Fruit fly (Drosophila melanogaster) whole organism, embryonic: Measurements from ENCODE around the gene CG14715.

ENCODE experiments used
- Adf1 ChIP-seq: fragments of 200-800 bp; sonication (Bioruptor generic); IDR thresholded peaks from 2 replicates; pipeline ENCODE4 v1.3.6; 2022; ENCODE audit warnings: missing biosample characterization, missing genetic modification characterization
- C15 ChIP-seq: fragments of 200-800 bp; sonication (Bioruptor generic); IDR thresholded peaks from 3 replicates; pipeline ENCODE4 v1.3.6; 2022; ENCODE audit warnings: missing biosample characterization, missing genetic modification characterization
- CG1024 ChIP-seq: fragments of 200-800 bp; sonication (Bioruptor generic); IDR thresholded peaks from 2 replicates; pipeline ENCODE4 v1.3.6; 2022; ENCODE audit warnings: missing biosample characterization, missing genetic modification characterization
- CG10267 ChIP-seq: fragments of 200-800 bp; sonication (Bioruptor generic); optimal IDR thresholded peaks from 2 replicates; lab custom pipeline; 2018; ENCODE audit warnings: missing biosample characterization, mild to moderate bottlenecking, missing genetic modification characterization, moderate library complexity
- CG11247 ChIP-seq: fragments of 200-800 bp; sonication (Bioruptor generic); IDR thresholded peaks from 2 replicates; pipeline ENCODE4 v1.3.6; 2022; ENCODE audit warnings: missing biosample characterization, missing genetic modification characterization
- CG11695 ChIP-seq: fragments of 200-800 bp; sonication (Bioruptor generic); IDR thresholded peaks from 3 replicates; pipeline ENCODE4 v1.3.6; 2022; ENCODE audit warnings: missing biosample characterization, missing genetic modification characterization
- CG12104 ChIP-seq: fragments of 200-800 bp; sonication (Bioruptor generic); optimal IDR thresholded peaks from 3 replicates; lab custom pipeline; 2016; ENCODE audit warnings: missing biosample characterization, missing genetic modification characterization
- CG12155 ChIP-seq: fragments of 200-800 bp; sonication (Bioruptor generic); optimal IDR thresholded peaks from 3 replicates; lab custom pipeline; 2016; ENCODE audit warnings: missing biosample characterization, missing genetic modification characterization
- CG12744 ChIP-seq: fragments of 200-800 bp; sonication (Bioruptor generic); optimal IDR thresholded peaks from 2 replicates; lab custom pipeline; 2016; ENCODE audit warnings: missing biosample characterization, missing genetic modification characterization
- CG12942 ChIP-seq: fragments of 200-800 bp; sonication (Bioruptor generic); optimal IDR thresholded peaks from 3 replicates; lab custom pipeline; 2016; ENCODE audit warnings: missing biosample characterization, missing genetic modification characterization
- CG1832 ChIP-seq: fragments of 200-800 bp; sonication (Bioruptor generic); optimal IDR thresholded peaks from 2 replicates; lab custom pipeline; 2017; ENCODE audit warnings: missing biosample characterization, mild to moderate bottlenecking, missing genetic modification characterization, inconsistent platforms
- CG31388 ChIP-seq: fragments of 200-800 bp; sonication (Bioruptor generic); optimal IDR thresholded peaks from 2 replicates; lab custom pipeline; 2016; ENCODE audit warnings: missing biosample characterization, missing genetic modification characterization
- CG3407 ChIP-seq: fragments of 200-800 bp; sonication (Bioruptor generic); optimal IDR thresholded peaks from 2 replicates; lab custom pipeline; 2018; ENCODE audit warnings: missing biosample characterization, mild to moderate bottlenecking, missing genetic modification characterization
- CG42726 ChIP-seq: fragments of 200-800 bp; sonication (Bioruptor generic); IDR thresholded peaks from 2 replicates; pipeline ENCODE4 v1.3.6; 2022; ENCODE audit warnings: missing biosample characterization, missing genetic modification characterization; ENCODE audit not compliant: partially characterized antibody
- CG4820 ChIP-seq: fragments of 200-800 bp; sonication (Bioruptor generic); optimal IDR thresholded peaks from 3 replicates; lab custom pipeline; 2016; ENCODE audit warnings: missing biosample characterization, missing genetic modification characterization
- CG6175 ChIP-seq: fragments of 200-800 bp; sonication (Bioruptor generic); IDR thresholded peaks from 3 replicates; pipeline ENCODE4 v1.3.6; 2022; ENCODE audit warnings: missing biosample characterization, missing genetic modification characterization
- CG6791 ChIP-seq: fragments of 200-800 bp; sonication (Bioruptor generic); IDR thresholded peaks from 3 replicates; pipeline ENCODE4 v1.3.6; 2022; ENCODE audit warnings: missing biosample characterization, missing genetic modification characterization; ENCODE audit not compliant: partially characterized antibody
- CG7745 ChIP-seq: fragments of 200-800 bp; sonication (Bioruptor generic); optimal IDR thresholded peaks from 2 replicates; lab custom pipeline; 2018; ENCODE audit warnings: missing biosample characterization, mild to moderate bottlenecking, missing genetic modification characterization, moderate library complexity
- CG7839 ChIP-seq: fragments of 200-800 bp; sonication (Bioruptor generic); optimal IDR thresholded peaks from 3 replicates; lab custom pipeline; 2018; ENCODE audit warnings: missing biosample characterization, mild to moderate bottlenecking, missing genetic modification characterization, moderate library complexity
- CG7963 ChIP-seq: fragments of 200-800 bp; sonication (Bioruptor generic); IDR thresholded peaks from 3 replicates; pipeline ENCODE4 v1.3.6; 2022; ENCODE audit warnings: missing biosample characterization, missing genetic modification characterization; ENCODE audit not compliant: partially characterized antibody
- CG8281 ChIP-seq: fragments of 200-800 bp; sonication (Bioruptor generic); optimal IDR thresholded peaks from 2 replicates; lab custom pipeline; 2018; ENCODE audit warnings: missing biosample characterization, mild to moderate bottlenecking, missing genetic modification characterization, moderate library complexity
- Doc2 ChIP-seq: fragments of 200-800 bp; sonication (Bioruptor generic); IDR thresholded peaks from 2 replicates; pipeline ENCODE4 v1.3.6; 2022; ENCODE audit warnings: missing biosample characterization, missing genetic modification characterization
- Hmx ChIP-seq: fragments of 200-800 bp; sonication (Bioruptor generic); optimal IDR thresholded peaks from 2 replicates; lab custom pipeline; 2016; ENCODE audit warnings: missing biosample characterization, missing genetic modification characterization
- Hr78 ChIP-seq, 2 experiments: fragments of 200-800 bp in 1 of 2; fragments of >200 bp in 1 of 2; sonication (Bioruptor generic) in 1 of 2; optimal IDR thresholded peaks; 2 replicates each; lab custom pipeline; 2017 to 2019; ENCODE audit warnings: missing biosample characterization in 2 of 2, missing genetic modification characterization in 2 of 2, mild to moderate bottlenecking in 1 of 2, moderate library complexity in 1 of 2
- Oaz ChIP-seq: fragments of 200-800 bp; sonication (Bioruptor generic); IDR thresholded peaks from 2 replicates; pipeline ENCODE4 v1.3.6; 2022; ENCODE audit warnings: missing biosample characterization, missing genetic modification characterization
- Oli ChIP-seq: fragments of 200-800 bp; sonication (Bioruptor generic); optimal IDR thresholded peaks from 2 replicates; lab custom pipeline; 2018; ENCODE audit warnings: missing biosample characterization, mild to moderate bottlenecking, missing genetic modification characterization, moderate library complexity
- Optix ChIP-seq: fragments of 200-800 bp; sonication (Bioruptor generic); IDR thresholded peaks from 3 replicates; pipeline ENCODE4 v1.3.6; 2022; ENCODE audit warnings: missing biosample characterization, missing genetic modification characterization
- Trl ChIP-seq, 3 experiments: fragments of >200 bp in 2 of 3; fragments of 200-800 bp in 1 of 3; sonication (Bioruptor generic) in 1 of 3; optimal IDR thresholded peaks; 2 replicates in 1 of 3; 3 replicates in 2 of 3; lab custom pipeline; 2016 to 2017; ENCODE audit warnings: missing biosample characterization in 1 of 3, missing genetic modification characterization in 1 of 3
- Usf ChIP-seq: fragments of 200-800 bp; sonication (Bioruptor generic); optimal IDR thresholded peaks from 2 replicates; lab custom pipeline; 2017; ENCODE audit warnings: missing genotype, missing biosample characterization, missing genetic modification characterization
- abd-A ChIP-seq: fragments of 200-800 bp; sonication (Bioruptor generic); optimal IDR thresholded peaks from 3 replicates; lab custom pipeline; 2019; ENCODE audit warnings: missing biosample characterization, mild to moderate bottlenecking, missing genetic modification characterization, moderate library complexity
- az2 ChIP-seq: fragments of 200-800 bp; sonication (Bioruptor generic); optimal IDR thresholded peaks from 3 replicates; lab custom pipeline; 2016; ENCODE audit warnings: missing biosample characterization, missing genetic modification characterization
- chn ChIP-seq: fragments of 200-800 bp; sonication (Bioruptor generic); optimal IDR thresholded peaks from 2 replicates; lab custom pipeline; 2016; ENCODE audit warnings: missing biosample characterization, missing genetic modification characterization
- dpn ChIP-seq, 2 experiments: fragments of 200-800 bp; sonication (Bioruptor generic); optimal IDR thresholded peaks; 3 replicates each; lab custom pipeline; 2016; ENCODE audit warnings: missing biosample characterization in 2 of 2, missing genetic modification characterization in 2 of 2
- emc ChIP-seq: fragments of 200-800 bp; sonication (Bioruptor generic); optimal IDR thresholded peaks from 2 replicates; lab custom pipeline; 2016; ENCODE audit warnings: missing biosample characterization, missing genetic modification characterization
- inv ChIP-seq: fragments of 200-800 bp; sonication (Bioruptor generic); IDR thresholded peaks from 2 replicates; pipeline ENCODE4 v1.3.6; 2022; ENCODE audit warnings: missing biosample characterization, missing genetic modification characterization; ENCODE audit not compliant: partially characterized antibody
- luna ChIP-seq: fragments of 200-800 bp; sonication (Bioruptor generic); optimal IDR thresholded peaks from 2 replicates; lab custom pipeline; 2016; ENCODE audit warnings: missing biosample characterization, missing genetic modification characterization
- nmo ChIP-seq: fragments of 200-800 bp; sonication (Bioruptor generic); optimal IDR thresholded peaks from 2 replicates; lab custom pipeline; 2018; ENCODE audit warnings: missing biosample characterization, mild to moderate bottlenecking, missing genetic modification characterization, moderate library complexity
- oc ChIP-seq: fragments of 200-800 bp; sonication (Bioruptor generic); optimal IDR thresholded peaks from 2 replicates; lab custom pipeline; 2018; ENCODE audit warnings: missing biosample characterization, mild to moderate bottlenecking, missing genetic modification characterization, moderate library complexity
- odd ChIP-seq: fragments of 200-800 bp; sonication (Bioruptor generic); optimal IDR thresholded peaks from 2 replicates; lab custom pipeline; 2017; ENCODE audit warnings: missing biosample characterization, mild to moderate bottlenecking, missing genetic modification characterization
- pita ChIP-seq: fragments of 200-800 bp; sonication (Bioruptor generic); optimal IDR thresholded peaks from 2 replicates; lab custom pipeline; 2017; ENCODE audit warnings: missing biosample characterization, mild to moderate bottlenecking, missing genetic modification characterization
- pnt ChIP-seq: fragments of 200-800 bp; sonication (Bioruptor generic); optimal IDR thresholded peaks from 3 replicates; lab custom pipeline; 2016; ENCODE audit warnings: missing biosample characterization, missing genetic modification characterization
- pzg ChIP-seq: fragments of 200-800 bp; sonication (Bioruptor generic); optimal IDR thresholded peaks from 3 replicates; lab custom pipeline; 2018; ENCODE audit warnings: missing biosample characterization, mild to moderate bottlenecking, missing genetic modification characterization, moderate library complexity
- sens-2 ChIP-seq: fragments of 200-800 bp; sonication (Bioruptor generic); IDR thresholded peaks from 2 replicates; pipeline ENCODE4 v1.3.6; 2022; ENCODE audit warnings: missing biosample characterization, missing genetic modification characterization
- sim ChIP-seq: fragments of 200-800 bp; sonication (Bioruptor generic); IDR thresholded peaks from 2 replicates; pipeline ENCODE4 v1.3.6; 2022; ENCODE audit warnings: missing biosample characterization, missing genetic modification characterization
- sob ChIP-seq: fragments of 200-800 bp; sonication (Bioruptor generic); IDR thresholded peaks from 2 replicates; pipeline ENCODE4 v1.3.6; 2022; ENCODE audit warnings: missing biosample characterization, missing genetic modification characterization
- tap ChIP-seq: fragments of 200-800 bp; optimal IDR thresholded peaks from 3 replicates; lab custom pipeline; 2019; ENCODE audit warnings: missing biosample characterization, mild to moderate bottlenecking, missing genetic modification characterization, moderate library complexity
- unpg ChIP-seq: fragments of 200-800 bp; sonication (Bioruptor generic); optimal IDR thresholded peaks from 3 replicates; lab custom pipeline; 2018; ENCODE audit warnings: missing biosample characterization, mild to moderate bottlenecking, missing genetic modification characterization, moderate library complexity
- usp ChIP-seq: fragments of >200 bp; optimal IDR thresholded peaks from 2 replicates; lab custom pipeline; 2017; ENCODE audit warnings: missing biosample characterization, missing genetic modification characterization
- vfl ChIP-seq: fragments of 200-800 bp; sonication (Bioruptor generic); optimal IDR thresholded peaks from 2 replicates; lab custom pipeline; 2016; ENCODE audit warnings: missing biosample characterization, missing genetic modification characterization

Gene CG14715

dm6 chr3R:11656614-11657216 is 17.3 kb upstream of the CG14715 start (continued):
- TF ChIP-seq CG6175 = peak; percentile 96
- TF ChIP-seq CG10267 (tag; lab: Kevin White, UChicago) = peak; percentile 91
- peak; percentile 96 for TF ChIP-seq tap
- TF ChIP-seq chn (GFP tag; lab: Kevin White, UChicago) = peak; percentile 97
- peak; percentile 91 for TF ChIP-seq sens-2 (GFP tag; lab: Robert Waterston, UW)
- TF ChIP-seq unpg (GFP tag; lab: Kevin White, UChicago) = peak; percentile 97
- no peak for TF ChIP-seq inv (GFP tag; lab: Robert Waterston, UW)
- TF ChIP-seq CG1024 (GFP tag; lab: Robert Waterston, UW) = peak; percentile 90
- TF ChIP-seq CG12104 (GFP tag; lab: Kevin White, UChicago) = peak; percentile 92
- TF ChIP-seq Hmx = peak; percentile 85
- TF ChIP-seq CG12942 (GFP tag; lab: Kevin White, UChicago) = peak; percentile 94
- peak; percentile 96 to 97 for TF ChIP-seq dpn (GFP tag; optimal IDR thresholded peaks at IDR 0.05; lab: Kevin White, UChicago)
- peak; percentile 84 for TF ChIP-seq Usf (GFP tag; lab: Kevin White, UChicago)
- peak; percentile 96 for TF ChIP-seq CG12744 (GFP tag; lab: Kevin White, UChicago)
- TF ChIP-seq az2 (GFP tag; lab: Kevin White, UChicago) = peak; percentile 96
- TF ChIP-seq CG8281 (tag; lab: Kevin White, UChicago) = peak; percentile 83
- no peak for TF ChIP-seq usp (GFP tag; lab: Kevin White, UChicago)
- TF ChIP-seq CG31388 (GFP tag; lab: Kevin White, UChicago) = peak; percentile 91
- peak; percentile 94 for TF ChIP-seq CG3407 (GFP tag; lab: Kevin White, UChicago)
- peak; percentile 82 for TF ChIP-seq Doc2 (GFP tag; lab: Robert Waterston, UW)
- TF ChIP-seq CG6791 = no peak
- TF ChIP-seq CG12155 (GFP tag; lab: Kevin White, UChicago) = peak; percentile 94
- peak; percentile 98 for TF ChIP-seq oc (tag; lab: Kevin White, UChicago)
- no peak for TF ChIP-seq CG42726 (GFP tag; lab: Robert Waterston, UW)
- TF ChIP-seq pzg = peak; percentile 22
- peak in 1 of 2 experiments; percentile 77 for TF ChIP-seq Hr78 (GFP tag; optimal IDR thresholded peaks at IDR 0.05; lab: Kevin White, UChicago)
- peak; percentile 96 for TF ChIP-seq CG11247
- no peak for TF ChIP-seq CG1832 (GFP tag; lab: Kevin White, UChicago)
- peak; percentile 83 for TF ChIP-seq CG4820 (GFP tag; lab: Kevin White, UChicago)
- TF ChIP-seq pnt = peak; percentile 95
- TF ChIP-seq abd-A (tag; lab: Kevin White, UChicago) = peak; percentile 29
- peak; percentile 96 for TF ChIP-seq nmo (GFP tag; lab: Kevin White, UChicago)
- peak; percentile 96 for TF ChIP-seq Oli
- peak; percentile 97 for TF ChIP-seq sob (GFP tag; lab: Robert Waterston, UW)
- peak; percentile 96 for TF ChIP-seq vfl (GFP tag; lab: Kevin White, UChicago)
- peak; percentile 90 for TF ChIP-seq odd (GFP tag; lab: Kevin White, UChicago)
- TF ChIP-seq emc (GFP tag; lab: Kevin White, UChicago) = peak; percentile 87
- TF ChIP-seq CG7745 = peak; percentile 68
- no peak for TF ChIP-seq CG7963 (GFP tag; lab: Robert Waterston, UW)
- TF ChIP-seq luna (GFP tag; lab: Kevin White, UChicago) = peak; percentile 85
- TF ChIP-seq C15 = peak; percentile 88
- peak; percentile 90 for TF ChIP-seq sim (GFP tag; lab: Robert Waterston, UW)
- TF ChIP-seq Adf1 (GFP tag; lab: Robert Waterston, UW) = peak; percentile 75
- TF ChIP-seq Optix (GFP tag; lab: Robert Waterston, UW) = peak; percentile 96
- no peak for TF ChIP-seq pita (GFP tag; lab: Kevin White, UChicago)
- TF ChIP-seq Trl (optimal IDR thresholded peaks at IDR 0.05; lab: Kevin White, UChicago) = peak; percentile 33 to 68
- TF ChIP-seq Trl (GFP tag; optimal IDR thresholded peaks at IDR 0.05; lab: Kevin White, UChicago) = peak; percentile 95
- peak; percentile 88 for TF ChIP-seq Oaz (GFP tag; lab: Robert Waterston, UW)
- peak; percentile 97 for TF ChIP-seq CG7839 (tag; lab: Kevin White, UChicago)
- TF ChIP-seq CG11695 = peak; percentile 97
